Worm (Caenorhabditis elegans): ENCODE results near the gene F10E7.5.

Gene F10E7.5

ce11 chrII:7157415-7157814 lies 45.6 kb downstream of the F10E7.5 start (continued):
- no peak for TF ChIP-seq F10B5.3 (tag; optimal IDR thresholded peaks at IDR 0.05)

ce11 chrII:7161512-7161911 lies 49.7 kb downstream of the F10E7.5 start, which contains the start of gene C27H5.12:
TSS of gene C27H5.12 (minus strand) at chrII:7161612.
- no peak for TF ChIP-seq ces-1 (GFP tag; optimal IDR thresholded peaks at IDR 0.05)
- no peak for TF ChIP-seq aha-1 (tag)
- peak in 1 of 2 experiments; percentile 30 for TF ChIP-seq unc-62 (GFP tag; optimal IDR thresholded peaks at IDR 0.05 in 1 of 2)
- TF ChIP-seq unc-62 (tag; optimal IDR thresholded peaks at IDR 0.05), result no peak

All from whole organism, L4 larva.